Fruit fly (Drosophila melanogaster) whole organism, embryonic: ENCODE measurements around the gene CG5196.
A peak's percentile ranks its signal among the peaks of the same experiment; 100 is the strongest.

Source experiments
- Ada2b ChIP-seq: fragments of 200-800 bp; sonication (Bioruptor generic); IDR thresholded peaks from 2 replicates; pipeline ENCODE4 v1.3.6; 2022; ENCODE audit warnings: missing biosample characterization, missing genetic modification characterization
- Aef1 ChIP-seq: fragments of 200-800 bp; sonication (Bioruptor generic); IDR thresholded peaks from 3 replicates; pipeline ENCODE4 v1.3.6; 2022; ENCODE audit warnings: missing biosample characterization, missing genetic modification characterization
- B-H1 ChIP-seq: fragments of 200-800 bp; sonication (Bioruptor generic); IDR thresholded peaks from 3 replicates; pipeline ENCODE4 v1.3.6; 2022; ENCODE audit warnings: missing biosample characterization, missing genetic modification characterization
- Bgb ChIP-seq: fragments of 200-800 bp; sonication (Bioruptor generic); IDR thresholded peaks from 2 replicates; pipeline ENCODE4 v1.3.6; 2022; ENCODE audit warnings: missing biosample characterization, missing genetic modification characterization; ENCODE audit not compliant: partially characterized antibody
- Blimp-1 ChIP-seq: fragments of 200-800 bp; sonication (Bioruptor generic); optimal IDR thresholded peaks from 3 replicates; lab custom pipeline; 2018; ENCODE audit warnings: missing biosample characterization, missing genetic modification characterization, mild to moderate bottlenecking, moderate library complexity, missing genetic modification reagents
- CG13296 ChIP-seq: fragments of 200-800 bp; sonication (Bioruptor generic); optimal IDR thresholded peaks from 3 replicates; lab custom pipeline; 2018; ENCODE audit warnings: missing biosample characterization, mild to moderate bottlenecking, missing genetic modification characterization
- CG14667 ChIP-seq: fragments of 200-800 bp; sonication (Bioruptor generic); IDR thresholded peaks from 2 replicates; pipeline ENCODE4 v1.3.6; 2022; ENCODE audit warnings: missing biosample characterization, missing genetic modification characterization
- CG14710 ChIP-seq: fragments of 200-800 bp; sonication (Bioruptor generic); optimal IDR thresholded peaks from 3 replicates; lab custom pipeline; 2019; ENCODE audit warnings: missing biosample characterization, mild to moderate bottlenecking, missing genetic modification characterization, moderate library complexity
- CG16815 ChIP-seq: fragments of 200-800 bp; sonication (Bioruptor generic); optimal IDR thresholded peaks from 3 replicates; lab custom pipeline; 2017; ENCODE audit warnings: missing biosample characterization, mild to moderate bottlenecking, missing genetic modification characterization
- CG30020 ChIP-seq: fragments of 200-800 bp; optimal IDR thresholded peaks from 2 replicates; lab custom pipeline; 2019; ENCODE audit warnings: missing biosample characterization, mild to moderate bottlenecking, missing genetic modification characterization, moderate library complexity
- CG34224 ChIP-seq: fragments of 200-800 bp; sonication (Bioruptor generic); IDR thresholded peaks from 3 replicates; pipeline ENCODE4 v1.3.6; 2022; ENCODE audit warnings: missing biosample characterization, missing genetic modification characterization; ENCODE audit not compliant: partially characterized antibody
- CG3838 ChIP-seq: fragments of 200-800 bp; sonication (Bioruptor generic); optimal IDR thresholded peaks from 3 replicates; lab custom pipeline; 2016; ENCODE audit warnings: missing biosample characterization, missing genetic modification characterization
- CG4730 ChIP-seq: fragments of 200-800 bp; sonication (Bioruptor generic); IDR thresholded peaks from 2 replicates; pipeline ENCODE4 v1.3.6; 2022; ENCODE audit warnings: missing biosample characterization, missing genetic modification characterization
- CG5953 ChIP-seq: fragments of 200-800 bp; sonication (Bioruptor generic); IDR thresholded peaks from 2 replicates; pipeline ENCODE4 v1.3.6; 2022; ENCODE audit warnings: missing biosample characterization, missing genetic modification characterization
- CG6791 ChIP-seq: fragments of 200-800 bp; sonication (Bioruptor generic); IDR thresholded peaks from 3 replicates; pipeline ENCODE4 v1.3.6; 2022; ENCODE audit warnings: missing biosample characterization, missing genetic modification characterization; ENCODE audit not compliant: partially characterized antibody
- CG7271 ChIP-seq: fragments of 200-800 bp; sonication (Bioruptor generic); optimal IDR thresholded peaks from 2 replicates; lab custom pipeline; 2018; ENCODE audit warnings: missing biosample characterization, mild to moderate bottlenecking, missing genetic modification characterization, moderate library complexity
- CoRest ChIP-seq: fragments of 200-800 bp; sonication (Bioruptor generic); optimal IDR thresholded peaks from 3 replicates; lab custom pipeline; 2018; ENCODE audit warnings: missing biosample characterization, mild to moderate bottlenecking, missing genetic modification characterization, moderate library complexity
- D19A ChIP-seq: fragments of 200-800 bp; optimal IDR thresholded peaks from 3 replicates; lab custom pipeline; 2019; ENCODE audit warnings: missing biosample characterization, mild to moderate bottlenecking, missing genetic modification characterization, moderate library complexity
- Dip3 ChIP-seq: fragments of 200-800 bp; sonication (Bioruptor generic); optimal IDR thresholded peaks from 3 replicates; lab custom pipeline; 2016; ENCODE audit warnings: missing biosample characterization, missing genetic modification characterization
- GATAe ChIP-seq: fragments of 200-800 bp; sonication (Bioruptor generic); conservative IDR thresholded peaks from 2 replicates; pipeline ENCODE4 v1.3.6; 2022; ENCODE audit warnings: missing biosample characterization, missing genetic modification characterization
- Gug ChIP-seq: fragments of 200-800 bp; sonication (Bioruptor generic); IDR thresholded peaks from 4 replicates; pipeline ENCODE4 v1.3.6; 2022; ENCODE audit warnings: missing biosample characterization, missing genetic modification characterization
- H2.0 ChIP-seq: fragments of 200-800 bp; sonication (Bioruptor generic); IDR thresholded peaks from 2 replicates; pipeline ENCODE4 v1.3.6; 2022; ENCODE audit warnings: missing biosample characterization, missing genetic modification characterization
- Lhr ChIP-seq: fragments of 200-800 bp; sonication (Bioruptor generic); optimal IDR thresholded peaks from 3 replicates; lab custom pipeline; 2017; ENCODE audit warnings: mild to moderate bottlenecking, missing biosample characterization, missing genetic modification reagents, missing genetic modification characterization
- Nf-YC ChIP-seq: fragments of 200-800 bp; optimal IDR thresholded peaks from 3 replicates; lab custom pipeline; 2019; ENCODE audit warnings: missing biosample characterization, mild to moderate bottlenecking, missing genetic modification characterization, moderate library complexity
- Ravus ChIP-seq: fragments of 200-800 bp; sonication (Bioruptor generic); IDR thresholded peaks from 2 replicates; pipeline ENCODE4 v1.3.6; 2022; ENCODE audit warnings: missing biosample characterization, missing genetic modification characterization
- Sry-β ChIP-seq: fragments of 200-800 bp; sonication (Bioruptor generic); optimal IDR thresholded peaks from 2 replicates; lab custom pipeline; 2018; ENCODE audit warnings: missing biosample characterization, mild to moderate bottlenecking, missing genetic modification characterization, moderate library complexity
- Sry-δ ChIP-seq: fragments of 200-800 bp; sonication (Bioruptor generic); optimal IDR thresholded peaks from 2 replicates; lab custom pipeline; 2016; ENCODE audit warnings: missing biosample characterization, missing genetic modification characterization
- Stat92E ChIP-seq, 3 experiments: fragments of >200 bp in 2 of 3; fragments of 200-800 bp in 1 of 3; sonication (Bioruptor generic) in 1 of 3; optimal IDR thresholded peaks; 2 replicates each; lab custom pipeline; 2017 to 2019; ENCODE audit warnings: missing biosample characterization in 3 of 3, missing genetic modification characterization in 3 of 3, mild to moderate bottlenecking in 1 of 3, moderate library complexity in 1 of 3
- YL-1 ChIP-seq: fragments of 200-800 bp; sonication (Bioruptor generic); optimal IDR thresholded peaks from 3 replicates; lab custom pipeline; 2017; ENCODE audit warnings: missing biosample characterization, mild to moderate bottlenecking, missing genetic modification characterization
- cato ChIP-seq: fragments of 200-800 bp; sonication (Bioruptor generic); optimal IDR thresholded peaks from 2 replicates; lab custom pipeline; 2016; ENCODE audit warnings: missing biosample characterization, missing genetic modification characterization, borderline replicate concordance
- cg ChIP-seq: fragments of 200-800 bp; sonication (Bioruptor generic); optimal IDR thresholded peaks from 3 replicates; lab custom pipeline; 2019; ENCODE audit warnings: missing biosample characterization, mild to moderate bottlenecking, missing genetic modification characterization, moderate library complexity
- chif ChIP-seq, 2 experiments: fragments of 200-800 bp; sonication (Bioruptor generic); optimal IDR thresholded peaks; 3 replicates each; lab custom pipeline; 2016; ENCODE audit warnings: missing biosample characterization in 2 of 2, missing genetic modification characterization in 2 of 2
- chm ChIP-seq: fragments of 200-800 bp; sonication (Bioruptor generic); IDR thresholded peaks from 2 replicates; pipeline ENCODE4 v1.3.6; 2022; ENCODE audit warnings: missing biosample characterization, missing genetic modification characterization
- danr ChIP-seq: fragments of 200-800 bp; sonication (Bioruptor generic); IDR thresholded peaks from 2 replicates; pipeline ENCODE4 v1.3.6; 2022; ENCODE audit warnings: missing biosample characterization, missing genetic modification characterization
- fd102C ChIP-seq: fragments of 200-800 bp; sonication (Bioruptor generic); optimal IDR thresholded peaks from 2 replicates; lab custom pipeline; 2018; ENCODE audit warnings: missing biosample characterization, mild to moderate bottlenecking, missing genetic modification characterization, moderate library complexity
- gt ChIP-seq: fragments of 200-800 bp; sonication (Bioruptor generic); IDR thresholded peaks from 2 replicates; pipeline ENCODE4 v1.3.6; 2022; ENCODE audit warnings: missing biosample characterization, missing genetic modification characterization
- hth ChIP-seq: fragments of >200 bp; optimal IDR thresholded peaks from 2 replicates; lab custom pipeline; 2017; ENCODE audit warnings: inconsistent platforms
- inv ChIP-seq: fragments of 200-800 bp; sonication (Bioruptor generic); IDR thresholded peaks from 2 replicates; pipeline ENCODE4 v1.3.6; 2022; ENCODE audit warnings: missing biosample characterization, missing genetic modification characterization; ENCODE audit not compliant: partially characterized antibody
- kah ChIP-seq: fragments of 200-800 bp; sonication (Bioruptor generic); optimal IDR thresholded peaks from 2 replicates; lab custom pipeline; 2018; ENCODE audit warnings: missing biosample characterization, mild to moderate bottlenecking, missing genetic modification characterization
- lilli ChIP-seq: fragments of 200-800 bp; sonication (Bioruptor generic); optimal IDR thresholded peaks from 3 replicates; lab custom pipeline; 2016; ENCODE audit warnings: missing biosample characterization, missing genetic modification characterization
- lola ChIP-seq, 3 experiments: fragments of >200 bp in 2 of 3; fragments of 200-800 bp in 1 of 3; sonication (Bioruptor generic) in 1 of 3; optimal IDR thresholded peaks; 2 replicates each; lab custom pipeline; 2017 to 2019; ENCODE audit warnings: missing biosample characterization in 3 of 3, missing genetic modification characterization in 3 of 3, mild to moderate bottlenecking in 1 of 3, moderate library complexity in 1 of 3
- nerfin-1 ChIP-seq: fragments of 200-800 bp; sonication (Bioruptor generic); optimal IDR thresholded peaks from 3 replicates; lab custom pipeline; 2019; ENCODE audit warnings: missing biosample characterization, mild to moderate bottlenecking, missing genetic modification characterization, moderate library complexity
- nmo ChIP-seq: fragments of 200-800 bp; sonication (Bioruptor generic); optimal IDR thresholded peaks from 2 replicates; lab custom pipeline; 2018; ENCODE audit warnings: missing biosample characterization, mild to moderate bottlenecking, missing genetic modification characterization, moderate library complexity
- pan ChIP-seq, 4 experiments: fragments of >200 bp in 3 of 4; fragments of 200-800 bp in 1 of 4; sonication (Bioruptor generic) in 1 of 4; optimal IDR thresholded peaks in 3 of 4; IDR thresholded peaks in 1 of 4; 2 replicates each; pipeline versions ENCODE4 v1.3.6 to Lab custom; 2017 to 2022; ENCODE audit warnings: missing biosample characterization in 2 of 4, missing genetic modification characterization in 2 of 4, mixed read lengths in 1 of 4
- psq ChIP-seq: fragments of 200-800 bp; sonication (Bioruptor generic); optimal IDR thresholded peaks from 2 replicates; lab custom pipeline; 2017; ENCODE audit warnings: missing biosample characterization, missing genetic modification characterization
- pum ChIP-seq: fragments of 200-800 bp; sonication (Bioruptor generic); optimal IDR thresholded peaks from 2 replicates; lab custom pipeline; 2016; ENCODE audit warnings: missing biosample characterization, missing genetic modification characterization
- run ChIP-seq: fragments of 200-800 bp; sonication (Bioruptor generic); optimal IDR thresholded peaks from 3 replicates; lab custom pipeline; 2018; ENCODE audit warnings: missing biosample characterization, mild to moderate bottlenecking, missing genetic modification characterization
- salm ChIP-seq: fragments of 200-800 bp; sonication (Bioruptor generic); optimal IDR thresholded peaks from 2 replicates; lab custom pipeline; 2018; ENCODE audit warnings: missing biosample characterization, mild to moderate bottlenecking, missing genetic modification characterization
- sens ChIP-seq: fragments of 200-800 bp; sonication (Bioruptor generic); peaks from one replicate; lab custom pipeline; 2016; ENCODE audit warnings: missing biosample characterization, missing genetic modification characterization
- stwl ChIP-seq: fragments of 200-800 bp; sonication (Bioruptor generic); optimal IDR thresholded peaks from 3 replicates; lab custom pipeline; 2018; ENCODE audit warnings: missing biosample characterization, mild to moderate bottlenecking, missing genetic modification characterization, moderate library complexity

CG5196 gene

dm6 chr3R:12429120-12429610 is 21.0 kb downstream of the CG5196 start, which contains the start of the genes CG5641 and CG5245 (continued):
- TF ChIP-seq Stat92E (GFP tag; optimal IDR thresholded peaks at IDR 0.05; lab: Kevin White, UChicago) (peak in 1 of 3 experiments; percentile 5), pan (optimal IDR thresholded peaks at IDR 0.05; lab: Kevin White, UChicago) (no peak), pan (GFP tag; optimal IDR thresholded peaks at IDR 0.05 in 1 of 2, IDR thresholded peaks at IDR 0.05 in 1 of 2) (no peak), gt (GFP tag; lab: Robert Waterston, UW) (no peak), inv (no peak), sens (GFP tag; lab: Kevin White, UChicago) (peak; percentile 34), CG7271 (no peak), pum (no peak), Dip3 (GFP tag; lab: Kevin White, UChicago) (no peak), lilli (GFP tag; lab: Kevin White, UChicago) (no peak), CG13296 (GFP tag; lab: Kevin White, UChicago) (no peak), Ravus (GFP tag; lab: Robert Waterston, UW) (no peak), CG5953 (GFP tag; lab: Robert Waterston, UW) (no peak), H2.0 (no peak), Blimp-1 (no peak), lola (GFP tag; optimal IDR thresholded peaks at IDR 0.05; lab: Kevin White, UChicago) (no peak), chm (GFP tag; lab: Robert Waterston, UW) (no peak), cg (GFP tag; lab: Kevin White, UChicago) (no peak), fd102C (no peak), danr (GFP tag; lab: Robert Waterston, UW) (no peak), run (tag; lab: Kevin White, UChicago) (no peak), B-H1 (GFP tag; lab: Robert Waterston, UW) (no peak), GATAe (GFP tag; lab: Robert Waterston, UW) (no peak), CG14710 (tag; lab: Kevin White, UChicago) (peak; percentile 27), CG3838 (no peak), Ada2b (GFP tag; lab: Robert Waterston, UW) (no peak), CG16815 (GFP tag; lab: Kevin White, UChicago) (no peak), Gug (GFP tag; lab: Robert Waterston, UW) (no peak), hth (lab: Kevin White, UChicago) (no peak), D19A (tag; lab: Kevin White, UChicago) (no peak), chif (GFP tag; optimal IDR thresholded peaks at IDR 0.05; lab: Kevin White, UChicago) (no peak), kah (no peak), CG14667 (GFP tag; lab: Robert Waterston, UW) (no peak), cato (GFP tag; lab: Kevin White, UChicago) (no peak), CG30020 (peak; percentile 15), CG34224 (GFP tag; lab: Robert Waterston, UW) (no peak), Lhr (GFP tag; lab: Kevin White, UChicago) (peak; percentile 31), YL-1 (GFP tag; lab: Kevin White, UChicago) (peak; percentile 23), Bgb (GFP tag; lab: Robert Waterston, UW) (no peak), salm (tag; lab: Kevin White, UChicago) (no peak), CG6791 (GFP tag; lab: Robert Waterston, UW) (no peak), nmo (peak; percentile 20), CoRest (peak; percentile 12), stwl (tag; lab: Kevin White, UChicago) (peak; percentile 40), Aef1 (GFP tag; lab: Robert Waterston, UW) (no peak), CG4730 (GFP tag; lab: Robert Waterston, UW) (no peak), Sry-β (peak; percentile 14), Sry-δ (no peak), psq (GFP tag; lab: Kevin White, UChicago) (no peak), nerfin-1 (tag; lab: Kevin White, UChicago) (peak; percentile 58), Nf-YC (tag; lab: Kevin White, UChicago) (no peak)
